Worm (Caenorhabditis elegans) whole organism, L2 larva: ENCODE results near the gene pas-7.

Experiments used
- R02D3.7 ChIP-seq: fragments of 150-350 bp; optimal IDR thresholded peaks from 2 replicates; lab custom pipeline; 2014; ENCODE audit warnings: missing biosample characterization, missing genetic modification characterization
- Y55F3AM.14 ChIP-seq: fragments of 200-800 bp; sonication (Bioruptor generic); optimal IDR thresholded peaks from 2 replicates; lab custom pipeline; 2018; ENCODE audit warnings: mild to moderate bottlenecking, missing genetic modification characterization, missing compliant biosample characterization
- ZK546.5 ChIP-seq: sonication (generic microtip); optimal IDR thresholded peaks from 2 replicates; lab custom pipeline; 2017; ENCODE audit warnings: missing biosample characterization, missing genetic modification characterization
- alr-1 ChIP-seq: fragments of 150-350 bp; optimal IDR thresholded peaks from 2 replicates; lab custom pipeline; 2014; ENCODE audit warnings: missing biosample characterization, missing genetic modification characterization
- aly-2 ChIP-seq: fragments of 150-350 bp; optimal IDR thresholded peaks from 2 replicates; lab custom pipeline; 2014; ENCODE audit warnings: missing biosample characterization, missing genetic modification characterization
- ama-1 ChIP-seq: fragments of 150-350 bp; optimal IDR thresholded peaks from 2 replicates; lab custom pipeline; 2018; ENCODE audit warnings: inconsistent platforms
- blmp-1 ChIP-seq: sonication (generic microtip); optimal IDR thresholded peaks from 2 replicates; lab custom pipeline; 2017; ENCODE audit warnings: missing genetic modification characterization, mild to moderate bottlenecking, missing compliant biosample characterization, antibody characterized with exemption, moderate library complexity; ENCODE audit not compliant: insufficient read depth
- ceh-16 ChIP-seq: fragments of 150-350 bp; optimal IDR thresholded peaks from 2 replicates; lab custom pipeline; 2014; ENCODE audit warnings: missing biosample characterization, missing genetic modification characterization
- ceh-82 ChIP-seq: fragments of 150-350 bp; optimal IDR thresholded peaks from 2 replicates; lab custom pipeline; 2014; ENCODE audit warnings: missing biosample characterization, missing genetic modification characterization
- crh-2 ChIP-seq: sonication (generic microtip); optimal IDR thresholded peaks from 2 replicates; lab custom pipeline; 2017; ENCODE audit warnings: missing biosample characterization, missing genetic modification characterization
- fos-1 ChIP-seq: fragments of 150-350 bp; optimal IDR thresholded peaks from 2 replicates; lab custom pipeline; 2014; ENCODE audit warnings: missing biosample characterization, missing genetic modification characterization
- gmeb-1 ChIP-seq: fragments of 150-350 bp; optimal IDR thresholded peaks from 2 replicates; lab custom pipeline; 2014; ENCODE audit warnings: missing biosample characterization, missing genetic modification characterization
- lin-13 ChIP-seq: fragments of 150-350 bp; optimal IDR thresholded peaks from 2 replicates; lab custom pipeline; 2014; ENCODE audit warnings: missing biosample characterization, missing genetic modification reagents, missing genetic modification characterization
- mab-5 ChIP-seq: fragments of 150-350 bp; optimal IDR thresholded peaks from 2 replicates; lab custom pipeline; 2014; ENCODE audit warnings: missing biosample characterization, missing genetic modification characterization
- nhr-10 ChIP-seq: sonication (generic microtip); optimal IDR thresholded peaks from 2 replicates; lab custom pipeline; 2017; ENCODE audit warnings: missing biosample characterization, missing genetic modification characterization
- nhr-11 ChIP-seq: fragments of 150-350 bp; optimal IDR thresholded peaks from 2 replicates; lab custom pipeline; 2014; ENCODE audit warnings: missing biosample characterization, missing genetic modification characterization
- nhr-12 ChIP-seq: fragments of 150-350 bp; optimal IDR thresholded peaks from 2 replicates; lab custom pipeline; 2014; ENCODE audit warnings: missing biosample characterization, missing genetic modification characterization
- nhr-129 ChIP-seq: fragments of 150-350 bp; optimal IDR thresholded peaks from 2 replicates; lab custom pipeline; 2014; ENCODE audit warnings: missing biosample characterization, missing genetic modification characterization
- nhr-21 ChIP-seq: fragments of 150-350 bp; optimal IDR thresholded peaks from 2 replicates; lab custom pipeline; 2014; ENCODE audit warnings: missing biosample characterization, missing genetic modification characterization
- nhr-237 ChIP-seq: fragments of 150-350 bp; optimal IDR thresholded peaks from 2 replicates; lab custom pipeline; 2014; ENCODE audit warnings: missing biosample characterization, missing genetic modification characterization
- nhr-25 ChIP-seq: fragments of 150-350 bp; sonication (generic microtip); optimal IDR thresholded peaks from 3 replicates; lab custom pipeline; 2014; ENCODE audit warnings: missing biosample characterization, missing genetic modification characterization
- nhr-6 ChIP-seq: fragments of 150-350 bp; optimal IDR thresholded peaks from 2 replicates; lab custom pipeline; 2014; ENCODE audit warnings: missing biosample characterization, missing genetic modification characterization
- nhr-77 ChIP-seq: fragments of 150-350 bp; optimal IDR thresholded peaks from 2 replicates; lab custom pipeline; 2014; ENCODE audit warnings: missing biosample characterization, missing genetic modification characterization
- skn-1 ChIP-seq: sonication (generic microtip); optimal IDR thresholded peaks from 2 replicates; lab custom pipeline; 2017; ENCODE audit warnings: missing biosample characterization, missing genetic modification characterization
- sma-9 ChIP-seq, 2 experiments: fragments of 150-350 bp in 1 of 2; sonication (generic microtip) in 1 of 2; optimal IDR thresholded peaks; 2 replicates each; lab custom pipeline; 2014 to 2016; ENCODE audit warnings: missing genetic modification characterization in 2 of 2, mild to moderate bottlenecking in 1 of 2, missing biosample characterization in 1 of 2, missing compliant biosample characterization in 1 of 2, missing genetic modification reagents in 1 of 2, moderate library complexity in 1 of 2
- snpc-4 ChIP-seq: fragments of 150-350 bp; optimal IDR thresholded peaks from 2 replicates; lab custom pipeline; 2014; ENCODE audit warnings: missing biosample characterization, missing genetic modification characterization
- unc-39 ChIP-seq: fragments of 150-350 bp; optimal IDR thresholded peaks from 2 replicates; lab custom pipeline; 2014; ENCODE audit warnings: missing biosample characterization, missing genetic modification characterization
- unc-55 ChIP-seq: fragments of 150-350 bp; sonication (generic microtip); optimal IDR thresholded peaks from 3 replicates; lab custom pipeline; 2014; ENCODE audit warnings: missing biosample characterization, missing genetic modification reagents, missing genetic modification characterization
- unc-62 ChIP-seq: fragments of 150-350 bp; optimal IDR thresholded peaks from 2 replicates; lab custom pipeline; 2014; ENCODE audit warnings: missing biosample characterization, missing genetic modification reagents, missing genetic modification characterization
- zag-1 ChIP-seq: fragments of 150-350 bp; optimal IDR thresholded peaks from 2 replicates; lab custom pipeline; 2014; ENCODE audit warnings: missing biosample characterization, missing genetic modification characterization
- ztf-1 ChIP-seq: fragments of 200-800 bp; sonication (Bioruptor generic); conservative IDR thresholded peaks from 2 replicates; pipeline ENCODE4 v1.3.6; 2022; ENCODE audit warnings: missing genetic modification characterization, missing compliant biosample characterization
- ztf-11 ChIP-seq: sonication (generic microtip); optimal IDR thresholded peaks from 2 replicates; lab custom pipeline; 2017; ENCODE audit warnings: missing biosample characterization, missing genetic modification characterization
- ztf-4 ChIP-seq: fragments of 150-350 bp; optimal IDR thresholded peaks from 2 replicates; lab custom pipeline; 2014; ENCODE audit warnings: missing biosample characterization, missing genetic modification characterization

Gene pas-7

DNA sequence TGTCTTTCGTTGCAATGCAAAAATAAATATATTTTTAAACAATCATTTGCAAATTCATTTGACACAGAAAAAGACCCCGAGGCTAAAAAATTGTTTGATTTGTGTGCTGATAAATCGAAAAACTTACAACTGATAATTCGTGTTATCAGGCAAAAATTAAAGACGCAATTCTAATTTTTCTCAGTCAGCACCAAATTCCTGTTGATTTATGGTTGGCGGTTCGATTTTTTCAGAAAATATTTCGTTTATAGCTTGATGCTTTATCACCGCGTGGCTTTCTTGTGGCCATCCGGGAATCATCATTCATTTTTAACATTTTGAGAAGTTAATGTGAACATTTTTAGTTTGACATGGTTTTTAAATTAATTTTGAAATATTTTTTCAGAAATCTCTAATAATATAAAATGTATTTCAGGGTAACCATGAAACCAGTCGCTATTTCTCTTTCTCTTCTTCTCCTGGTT is 39.6 kb upstream of the pas-7 start, which contains the start of gene asah-2:
Gene asah-2 (plus strand): TSS at position 414 of the 464 bp plus-strand sequence.
- TF ChIP-seq ztf-4 (tag; lab: Kevin White, UChicago) (no peak), nhr-237 (no peak), sma-9 (GFP tag; optimal IDR thresholded peaks at IDR 0.05; lab: Kevin White, UChicago) (peak; percentile 25), sma-9 (tag; optimal IDR thresholded peaks at IDR 0.05; lab: Kevin White, UChicago) (no peak), fos-1 (tag; lab: Kevin White, UChicago) (peak; percentile 88), ceh-82 (tag; lab: Kevin White, UChicago) (no peak), nhr-77 (tag; lab: Kevin White, UChicago) (no peak), ceh-16 (no peak), R02D3.7 (tag; lab: Kevin White, UChicago) (no peak), unc-62 (GFP tag; lab: Kevin White, UChicago) (no peak), snpc-4 (tag; lab: Kevin White, UChicago) (no peak), zag-1 (tag; lab: Kevin White, UChicago) (no peak), nhr-11 (tag; lab: Kevin White, UChicago) (no peak)

DNA sequence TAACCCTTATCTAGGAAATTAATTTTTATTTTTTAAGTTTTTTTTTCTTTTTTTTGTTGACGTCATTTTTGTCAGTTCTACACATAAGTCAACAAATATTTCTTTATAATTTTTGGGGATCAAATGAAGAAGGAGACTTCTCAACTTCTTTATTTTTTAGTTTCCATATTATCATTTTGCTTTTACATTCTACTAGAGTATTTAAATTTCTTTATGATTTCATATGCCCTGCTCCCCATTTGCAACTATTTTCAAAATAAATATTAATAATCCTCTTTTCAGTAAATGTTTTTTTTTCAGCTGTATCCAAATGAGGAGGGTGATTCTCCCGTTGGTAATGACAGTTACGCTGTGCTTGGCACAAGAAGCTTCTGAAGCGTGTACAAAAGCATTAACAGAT is 37.7 kb upstream of the pas-7 start, which contains the start of gene phg-1:
Gene phg-1 (plus strand): TSS at position 301 of the 400 bp plus-strand sequence.
- TF ChIP-seq crh-2 (tag; lab: Kevin White, UChicago) (no peak), skn-1 (no peak), R02D3.7 (tag; lab: Kevin White, UChicago) (no peak), ama-1 (lab: Kevin White, UChicago) (no peak), nhr-10 (tag; lab: Kevin White, UChicago) (no peak), Y55F3AM.14 (GFP tag; lab: Kevin White, UChicago) (no peak), nhr-11 (tag; lab: Kevin White, UChicago) (no peak), nhr-237 (no peak), nhr-6 (tag; lab: Kevin White, UChicago) (no peak), unc-62 (GFP tag; lab: Kevin White, UChicago) (no peak), ztf-1 (GFP tag; lab: Robert Waterston, UW) (no peak), nhr-21 (tag; lab: Kevin White, UChicago) (no peak), ztf-11 (tag; lab: Kevin White, UChicago) (no peak), sma-9 (GFP tag; optimal IDR thresholded peaks at IDR 0.05; lab: Kevin White, UChicago) (no peak), sma-9 (tag; optimal IDR thresholded peaks at IDR 0.05; lab: Kevin White, UChicago) (no peak), aly-2 (tag; lab: Kevin White, UChicago) (no peak), unc-39 (tag; lab: Kevin White, UChicago) (no peak), snpc-4 (tag; lab: Kevin White, UChicago) (no peak), blmp-1 (tag; lab: Kevin White, UChicago) (no peak), ceh-16 (no peak), alr-1 (tag; lab: Kevin White, UChicago) (no peak)
- TF ChIP-seq, all 48 proteins: peak for 0

DNA sequence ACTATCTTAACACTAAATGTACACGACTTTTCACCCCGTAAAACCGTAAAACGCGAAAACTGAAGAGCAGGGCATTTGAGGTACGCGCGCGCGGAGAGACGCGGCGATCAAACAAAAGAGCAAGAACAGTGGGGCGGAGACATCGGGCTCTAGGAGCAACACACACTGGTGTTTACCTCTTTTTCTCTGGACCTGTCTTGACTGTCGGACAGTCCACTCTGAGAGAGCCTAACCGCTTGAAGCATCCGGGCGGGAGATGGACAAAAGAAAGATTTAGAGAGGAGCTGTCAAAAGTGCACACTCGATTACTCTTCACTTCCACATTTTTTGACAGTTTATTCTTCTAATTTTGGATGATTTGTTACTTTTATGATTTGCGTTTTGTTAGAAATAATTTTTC is 37.1 kb upstream of the pas-7 start:
- TF ChIP-seq lin-13 (GFP tag; lab: Kevin White, UChicago) (no peak), nhr-77 (tag; lab: Kevin White, UChicago) (no peak), nhr-21 (tag; lab: Kevin White, UChicago) (no peak), unc-55 (GFP tag; lab: Kevin White, UChicago) (no peak), zag-1 (tag; lab: Kevin White, UChicago) (no peak), snpc-4 (tag; lab: Kevin White, UChicago) (no peak), ceh-82 (tag; lab: Kevin White, UChicago) (no peak), sma-9 (GFP tag; optimal IDR thresholded peaks at IDR 0.05; lab: Kevin White, UChicago) (no peak), sma-9 (tag; optimal IDR thresholded peaks at IDR 0.05; lab: Kevin White, UChicago) (no peak), alr-1 (tag; lab: Kevin White, UChicago) (no peak), mab-5 (no peak), nhr-6 (tag; lab: Kevin White, UChicago) (no peak), ZK546.5 (no peak), nhr-12 (tag; lab: Kevin White, UChicago) (no peak), nhr-25 (no peak), Y55F3AM.14 (GFP tag; lab: Kevin White, UChicago) (no peak)

- TF ChIP-seq gmeb-1 (tag; lab: Kevin White, UChicago) (peak; percentile 38), nhr-129 (tag; lab: Kevin White, UChicago) (no peak), sma-9 (GFP tag; optimal IDR thresholded peaks at IDR 0.05; lab: Kevin White, UChicago) (peak; percentile 56), sma-9 (tag; optimal IDR thresholded peaks at IDR 0.05; lab: Kevin White, UChicago) (no peak), lin-13 (GFP tag; lab: Kevin White, UChicago) (no peak), fos-1 (tag; lab: Kevin White, UChicago) (peak; percentile 100), crh-2 (tag; lab: Kevin White, UChicago) (peak; percentile 12), nhr-6 (tag; lab: Kevin White, UChicago) (no peak)
Measured at ce11 chrII:10134285-10134995, 34.8 kb upstream of the pas-7 start, which contains the start of gene F27E5.9. F27E5.9 (plus strand) TSS chrII:10134945.
